Worm (Caenorhabditis elegans) whole organism, L3 larva: ENCODE measurements around the gene K03H1.7.

Experiments
- elt-2 ChIP-seq: sonication (generic microtip); optimal IDR thresholded peaks from 2 replicates; lab custom pipeline; 2016; ENCODE audit warnings: missing genetic modification reagents, mild to moderate bottlenecking, missing genetic modification characterization, missing compliant biosample characterization
- elt-3 ChIP-seq, 3 experiments: fragments of 150-350 bp in 1 of 3; sonication (generic microtip) in 2 of 3; optimal IDR thresholded peaks; 2 replicates in 2 of 3; 4 replicates in 1 of 3; lab custom pipeline; 2014 to 2017; ENCODE audit warnings: missing biosample characterization in 3 of 3, missing genetic modification characterization in 3 of 3
- nhr-12 ChIP-seq: fragments of 150-350 bp; optimal IDR thresholded peaks from 2 replicates; lab custom pipeline; 2014; ENCODE audit warnings: missing biosample characterization, missing genetic modification characterization
- nhr-25 ChIP-seq: sonication (generic microtip); optimal IDR thresholded peaks from 2 replicates; lab custom pipeline; 2017; ENCODE audit warnings: missing biosample characterization, missing genetic modification characterization
- nhr-76 ChIP-seq: fragments of 150-350 bp; sonication (generic microtip); optimal IDR thresholded peaks from 5 replicates; lab custom pipeline; 2014; ENCODE audit warnings: missing biosample characterization, missing genetic modification characterization
- unc-62 ChIP-seq: fragments of 150-350 bp; sonication (generic microtip); optimal IDR thresholded peaks from 4 replicates; lab custom pipeline; 2014; ENCODE audit warnings: missing biosample characterization, missing genetic modification reagents, missing genetic modification characterization

ce11 chrIII:9991324-9991723 is 44.1 kb downstream of the K03H1.7 start:
- TF ChIP-seq nhr-12 (tag; lab: Kevin White, UChicago) (no peak), unc-62 (GFP tag; lab: Kevin White, UChicago) (no peak), nhr-76 (tag; lab: Kevin White, UChicago) (no peak), elt-3 (tag; optimal IDR thresholded peaks at IDR 0.05; lab: Kevin White, UChicago) (no peak), nhr-25 (no peak), elt-2 (tag; lab: Kevin White, UChicago) (no peak)
